Fruit fly (Drosophila melanogaster) whole organism, embryonic: ENCODE measurements around the gene CG4133.
A peak's percentile ranks its signal among the peaks of the same experiment; 100 is the strongest.

ENCODE experiments used
- CG11398 ChIP-seq: fragments of 200-800 bp; sonication (Bioruptor generic); optimal IDR thresholded peaks from 2 replicates; lab custom pipeline; 2016; ENCODE audit warnings: missing biosample characterization, missing genetic modification characterization
- CG12155 ChIP-seq: fragments of 200-800 bp; sonication (Bioruptor generic); optimal IDR thresholded peaks from 3 replicates; lab custom pipeline; 2016; ENCODE audit warnings: missing biosample characterization, missing genetic modification characterization
- CG14667 ChIP-seq: fragments of 200-800 bp; sonication (Bioruptor generic); IDR thresholded peaks from 2 replicates; pipeline ENCODE4 v1.3.6; 2022; ENCODE audit warnings: missing biosample characterization, missing genetic modification characterization
- CG17612 ChIP-seq: fragments of 200-800 bp; sonication (Bioruptor generic); IDR thresholded peaks from 2 replicates; pipeline ENCODE4 v1.3.6; 2022; ENCODE audit warnings: missing biosample characterization, missing genetic modification characterization
- CG18476 ChIP-seq: fragments of 200-800 bp; sonication (Bioruptor generic); optimal IDR thresholded peaks from 2 replicates; lab custom pipeline; 2016; ENCODE audit warnings: missing biosample characterization, mild to moderate bottlenecking, missing genetic modification characterization
- CG2199 ChIP-seq: fragments of 200-800 bp; sonication (Bioruptor generic); IDR thresholded peaks from 3 replicates; pipeline ENCODE4 v1.3.6; 2022; ENCODE audit warnings: missing biosample characterization, missing genetic modification characterization
- CG3065 ChIP-seq: fragments of 200-800 bp; sonication (Bioruptor generic); optimal IDR thresholded peaks from 2 replicates; lab custom pipeline; 2016; ENCODE audit warnings: missing biosample characterization, missing genetic modification characterization
- CG31365 ChIP-seq: fragments of 200-800 bp; sonication (Bioruptor generic); optimal IDR thresholded peaks from 2 replicates; lab custom pipeline; 2018; ENCODE audit warnings: missing biosample characterization, mild to moderate bottlenecking, missing genetic modification characterization
- CG33213 ChIP-seq: fragments of 200-800 bp; sonication (Bioruptor generic); optimal IDR thresholded peaks from 3 replicates; lab custom pipeline; 2016; ENCODE audit warnings: missing biosample characterization, missing genetic modification characterization
- CG3995 ChIP-seq: fragments of 200-800 bp; sonication (Bioruptor generic); optimal IDR thresholded peaks from 3 replicates; lab custom pipeline; 2016; ENCODE audit warnings: missing biosample characterization, missing genetic modification characterization
- CG42726 ChIP-seq: fragments of 200-800 bp; sonication (Bioruptor generic); IDR thresholded peaks from 2 replicates; pipeline ENCODE4 v1.3.6; 2022; ENCODE audit warnings: missing biosample characterization, missing genetic modification characterization; ENCODE audit not compliant: partially characterized antibody
- CG4820 ChIP-seq: fragments of 200-800 bp; sonication (Bioruptor generic); optimal IDR thresholded peaks from 3 replicates; lab custom pipeline; 2016; ENCODE audit warnings: missing biosample characterization, missing genetic modification characterization
- CG5245 ChIP-seq: fragments of 200-800 bp; sonication (Bioruptor generic); optimal IDR thresholded peaks from 3 replicates; lab custom pipeline; 2016; ENCODE audit warnings: missing biosample characterization, missing genetic modification characterization
- CG8359 ChIP-seq: fragments of 200-800 bp; sonication (Bioruptor generic); optimal IDR thresholded peaks from 2 replicates; lab custom pipeline; 2017; ENCODE audit warnings: missing biosample characterization, mild to moderate bottlenecking, missing genetic modification characterization, borderline replicate concordance
- CG9609 ChIP-seq: fragments of 200-800 bp; sonication (Bioruptor generic); optimal IDR thresholded peaks from 3 replicates; lab custom pipeline; 2016; ENCODE audit warnings: missing biosample characterization, missing genetic modification characterization
- CG9876 ChIP-seq: fragments of 200-800 bp; sonication (Bioruptor generic); optimal IDR thresholded peaks from 2 replicates; lab custom pipeline; 2016; ENCODE audit warnings: missing biosample characterization, missing genetic modification characterization
- CTCF ChIP-seq: fragments of 200-800 bp; sonication (Bioruptor generic); optimal IDR thresholded peaks from 2 replicates; lab custom pipeline; 2017; ENCODE audit warnings: missing biosample characterization, mild to moderate bottlenecking, missing genetic modification characterization, moderate library complexity
- Dad ChIP-seq: fragments of 200-800 bp; sonication (Bioruptor generic); optimal IDR thresholded peaks from 3 replicates; lab custom pipeline; 2016; ENCODE audit warnings: missing biosample characterization, missing genetic modification characterization
- Dip2 ChIP-seq: fragments of 200-800 bp; sonication (Bioruptor generic); IDR thresholded peaks from 2 replicates; pipeline ENCODE4 v1.3.6; 2022; ENCODE audit warnings: missing biosample characterization, missing genetic modification characterization
- HLHmδ ChIP-seq: fragments of 200-800 bp; sonication (Bioruptor generic); optimal IDR thresholded peaks from 2 replicates; lab custom pipeline; 2018; ENCODE audit warnings: missing biosample characterization, mild to moderate bottlenecking, missing genetic modification characterization, moderate library complexity
- HmgZ ChIP-seq: fragments of 200-800 bp; sonication (Bioruptor generic); optimal IDR thresholded peaks from 2 replicates; lab custom pipeline; 2018; ENCODE audit warnings: missing biosample characterization, mild to moderate bottlenecking, missing genetic modification characterization
- Med ChIP-seq: fragments of 200-800 bp; sonication (Bioruptor generic); peaks from one replicate; lab custom pipeline; 2016; ENCODE audit warnings: missing biosample characterization, missing genetic modification characterization, mild to moderate bottlenecking, inconsistent platforms, moderate library complexity
- Pdp1 ChIP-seq, 2 experiments: fragments of 200-800 bp; sonication (Bioruptor generic); optimal IDR thresholded peaks; 3 replicates each; lab custom pipeline; 2016; ENCODE audit warnings: missing biosample characterization in 2 of 2, missing genetic modification characterization in 2 of 2, mild to moderate bottlenecking in 1 of 2, moderate library complexity in 1 of 2
- Poxn ChIP-seq: fragments of 200-800 bp; sonication (Bioruptor generic); IDR thresholded peaks from 2 replicates; pipeline ENCODE4 v1.3.6; 2022; ENCODE audit warnings: missing biosample characterization, missing genetic modification characterization
- Rfx ChIP-seq: fragments of 200-800 bp; sonication (Bioruptor generic); IDR thresholded peaks from 2 replicates; pipeline ENCODE4 v1.3.6; 2022; ENCODE audit warnings: missing biosample characterization, missing genetic modification characterization
- amos ChIP-seq: fragments of 200-800 bp; sonication (Bioruptor generic); IDR thresholded peaks from 2 replicates; pipeline ENCODE4 v1.3.6; 2022; ENCODE audit warnings: missing biosample characterization, missing genetic modification characterization; ENCODE audit not compliant: partially characterized antibody
- ase ChIP-seq: fragments of 200-800 bp; sonication (Bioruptor generic); IDR thresholded peaks from 3 replicates; pipeline ENCODE4 v1.3.6; 2022; ENCODE audit warnings: missing biosample characterization, missing genetic modification characterization
- bab2 ChIP-seq: fragments of 200-800 bp; sonication (Bioruptor generic); optimal IDR thresholded peaks from 2 replicates; lab custom pipeline; 2016; ENCODE audit warnings: missing biosample characterization, missing genetic modification characterization
- caup ChIP-seq: fragments of 200-800 bp; sonication (Bioruptor generic); optimal IDR thresholded peaks from 3 replicates; lab custom pipeline; 2017; ENCODE audit warnings: missing biosample characterization, mild to moderate bottlenecking, missing genetic modification characterization, moderate library complexity; ENCODE audit not compliant: severe bottlenecking
- chm ChIP-seq: fragments of 200-800 bp; sonication (Bioruptor generic); IDR thresholded peaks from 2 replicates; pipeline ENCODE4 v1.3.6; 2022; ENCODE audit warnings: missing biosample characterization, missing genetic modification characterization
- dmrt11E ChIP-seq: fragments of 200-800 bp; sonication (Bioruptor generic); optimal IDR thresholded peaks from 3 replicates; lab custom pipeline; 2018; ENCODE audit warnings: missing biosample characterization, mild to moderate bottlenecking, missing genetic modification characterization, moderate library complexity
- eyg ChIP-seq: fragments of 200-800 bp; sonication (Bioruptor generic); optimal IDR thresholded peaks from 3 replicates; lab custom pipeline; 2016; ENCODE audit warnings: missing biosample characterization, missing genetic modification characterization
- fru ChIP-seq: fragments of >200 bp; optimal IDR thresholded peaks from 2 replicates; lab custom pipeline; 2017
- gfzf ChIP-seq: fragments of 200-800 bp; sonication (Bioruptor generic); optimal IDR thresholded peaks from 2 replicates; lab custom pipeline; 2016; ENCODE audit warnings: missing biosample characterization, mild to moderate bottlenecking, missing genetic modification characterization, moderate library complexity
- jigr1 ChIP-seq: fragments of 200-800 bp; sonication (Bioruptor generic); IDR thresholded peaks from 3 replicates; pipeline ENCODE4 v1.3.6; 2022; ENCODE audit warnings: missing biosample characterization, missing genetic modification characterization
- lmd ChIP-seq: fragments of 200-800 bp; sonication (Bioruptor generic); IDR thresholded peaks from 2 replicates; pipeline ENCODE4 v1.3.6; 2022; ENCODE audit warnings: missing biosample characterization, missing genetic modification characterization
- lov ChIP-seq, 2 experiments: fragments of 200-800 bp in 1 of 2; fragments of >200 bp in 1 of 2; sonication (Bioruptor generic) in 1 of 2; IDR thresholded peaks in 1 of 2; optimal IDR thresholded peaks in 1 of 2; 2 replicates in 1 of 2; 3 replicates in 1 of 2; pipeline versions ENCODE4 v1.3.6 to Lab custom; 2017 to 2022; ENCODE audit warnings: missing biosample characterization in 1 of 2, missing genetic modification characterization in 1 of 2
- nerfin-1 ChIP-seq: fragments of 200-800 bp; sonication (Bioruptor generic); optimal IDR thresholded peaks from 3 replicates; lab custom pipeline; 2019; ENCODE audit warnings: missing biosample characterization, mild to moderate bottlenecking, missing genetic modification characterization, moderate library complexity
- pan ChIP-seq, 4 experiments: fragments of >200 bp in 3 of 4; fragments of 200-800 bp in 1 of 4; sonication (Bioruptor generic) in 1 of 4; optimal IDR thresholded peaks in 3 of 4; IDR thresholded peaks in 1 of 4; 2 replicates each; pipeline versions ENCODE4 v1.3.6 to Lab custom; 2017 to 2022; ENCODE audit warnings: missing biosample characterization in 2 of 4, missing genetic modification characterization in 2 of 4, mixed read lengths in 1 of 4
- pho ChIP-seq: fragments of 200-800 bp; sonication (Bioruptor generic); optimal IDR thresholded peaks from 2 replicates; lab custom pipeline; 2016; ENCODE audit warnings: missing biosample characterization, missing genetic modification characterization
- prd ChIP-seq, 3 experiments: fragments of >200 bp in 2 of 3; fragments of 200-800 bp in 1 of 3; sonication (Bioruptor generic) in 1 of 3; optimal IDR thresholded peaks in 2 of 3; IDR thresholded peaks in 1 of 3; 2 replicates in 2 of 3; 3 replicates in 1 of 3; pipeline versions ENCODE4 v1.3.6 to Lab custom; 2017 to 2022; ENCODE audit warnings: missing biosample characterization in 1 of 3, missing genetic modification characterization in 1 of 3
- pum ChIP-seq: fragments of 200-800 bp; sonication (Bioruptor generic); optimal IDR thresholded peaks from 2 replicates; lab custom pipeline; 2016; ENCODE audit warnings: missing biosample characterization, missing genetic modification characterization
- sens-2 ChIP-seq: fragments of 200-800 bp; sonication (Bioruptor generic); IDR thresholded peaks from 2 replicates; pipeline ENCODE4 v1.3.6; 2022; ENCODE audit warnings: missing biosample characterization, missing genetic modification characterization
- stwl ChIP-seq: fragments of 200-800 bp; sonication (Bioruptor generic); optimal IDR thresholded peaks from 3 replicates; lab custom pipeline; 2018; ENCODE audit warnings: missing biosample characterization, mild to moderate bottlenecking, missing genetic modification characterization, moderate library complexity
- tup ChIP-seq: fragments of 200-800 bp; sonication (Bioruptor generic); optimal IDR thresholded peaks from 2 replicates; lab custom pipeline; 2016; ENCODE audit warnings: missing biosample characterization, mild to moderate bottlenecking, missing genetic modification characterization, moderate library complexity
- vvl ChIP-seq: fragments of 200-800 bp; sonication (Bioruptor generic); IDR thresholded peaks from 2 replicates; pipeline ENCODE4 v1.3.6; 2022; ENCODE audit warnings: missing biosample characterization, missing genetic modification characterization
- wor ChIP-seq: fragments of 200-800 bp; sonication (Bioruptor generic); IDR thresholded peaks from 2 replicates; pipeline ENCODE4 v1.3.6; 2022; ENCODE audit warnings: missing biosample characterization, missing genetic modification characterization
- yki ChIP-seq: fragments of >200 bp; optimal IDR thresholded peaks from 3 replicates; lab custom pipeline; 2018
- zen ChIP-seq: fragments of 200-800 bp; sonication (Bioruptor generic); optimal IDR thresholded peaks from 3 replicates; lab custom pipeline; 2018; ENCODE audit warnings: missing biosample characterization, mild to moderate bottlenecking, missing genetic modification characterization, moderate library complexity
- zf30C ChIP-seq: fragments of 200-800 bp; sonication (Bioruptor generic); optimal IDR thresholded peaks from 3 replicates; lab custom pipeline; 2018; ENCODE audit warnings: missing biosample characterization, mild to moderate bottlenecking, missing genetic modification characterization

Gene CG4133

dm6 chr2L:485825-486240 is 30.5 kb downstream of the CG4133 start (continued):
- TF ChIP-seq Rfx (GFP tag; lab: Robert Waterston, UW) (peak; percentile 77), stwl (tag; lab: Kevin White, UChicago) (no peak), CG18476 (GFP tag; lab: Kevin White, UChicago) (peak; percentile 85), yki (lab: Kevin White, UChicago) (no peak), zen (tag; lab: Kevin White, UChicago) (peak; percentile 40), CG9876 (GFP tag; lab: Kevin White, UChicago) (peak; percentile 90), lov (optimal IDR thresholded peaks at IDR 0.05; lab: Kevin White, UChicago) (no peak), lov (GFP tag; IDR thresholded peaks at IDR 0.05; lab: Robert Waterston, UW) (peak; percentile 87), Pdp1 (GFP tag; optimal IDR thresholded peaks at IDR 0.05; lab: Kevin White, UChicago) (peak; percentile 60 to 76), CG3065 (GFP tag; lab: Kevin White, UChicago) (peak; percentile 86), CG33213 (GFP tag; lab: Kevin White, UChicago) (peak; percentile 96), CG8359 (GFP tag; lab: Kevin White, UChicago) (peak; percentile 84), pan (optimal IDR thresholded peaks at IDR 0.05; lab: Kevin White, UChicago) (no peak), pan (GFP tag; optimal IDR thresholded peaks at IDR 0.05 in 1 of 2, IDR thresholded peaks at IDR 0.05 in 1 of 2) (peak in 1 of 2 experiments; percentile 81), CTCF (peak; percentile 53), CG5245 (GFP tag; lab: Kevin White, UChicago) (peak; percentile 80), dmrt11E (tag; lab: Kevin White, UChicago) (peak; percentile 70), CG3995 (GFP tag; lab: Kevin White, UChicago) (peak; percentile 62), CG4820 (peak; percentile 71), Poxn (GFP tag; lab: Robert Waterston, UW) (no peak), fru (no peak), gfzf (GFP tag; lab: Kevin White, UChicago) (peak; percentile 19), bab2 (GFP tag; lab: Kevin White, UChicago) (peak; percentile 96), CG2199 (GFP tag; lab: Robert Waterston, UW) (no peak), CG12155 (GFP tag; lab: Kevin White, UChicago) (peak; percentile 62), nerfin-1 (peak; percentile 78), pum (GFP tag; lab: Kevin White, UChicago) (peak; percentile 74), ase (GFP tag; lab: Robert Waterston, UW) (peak; percentile 60; the same call in 2 of the 3 replicates), lmd (GFP tag; lab: Robert Waterston, UW) (peak; percentile 45), prd (optimal IDR thresholded peaks at IDR 0.05; lab: Kevin White, UChicago) (no peak), prd (GFP tag; IDR thresholded peaks at IDR 0.05; lab: Robert Waterston, UW) (peak; percentile 64; the same call in 2 of the 3 replicates), chm (GFP tag; lab: Robert Waterston, UW) (peak; percentile 94), caup (GFP tag; lab: Kevin White, UChicago) (peak; percentile 94), CG11398 (peak; percentile 96), CG42726 (GFP tag; lab: Robert Waterston, UW) (no peak), CG31365 (tag; lab: Kevin White, UChicago) (peak; percentile 82), tup (GFP tag; lab: Kevin White, UChicago) (peak; percentile 93), pho (GFP tag; lab: Kevin White, UChicago) (peak; percentile 80), eyg (GFP tag; lab: Kevin White, UChicago) (peak; percentile 91), amos (GFP tag; lab: Robert Waterston, UW) (no peak), HmgZ (tag; lab: Kevin White, UChicago) (peak; percentile 95), CG9609 (GFP tag; lab: Kevin White, UChicago) (peak; percentile 86), vvl (GFP tag; lab: Robert Waterston, UW) (peak; percentile 82), jigr1 (GFP tag; lab: Robert Waterston, UW) (no peak), zf30C (GFP tag; lab: Kevin White, UChicago) (peak; percentile 51), HLHmδ (GFP tag; lab: Kevin White, UChicago) (peak; percentile 98), wor (GFP tag; lab: Robert Waterston, UW) (peak; percentile 40; the same call in 1 of the 2 replicates), Dip2 (GFP tag; lab: Robert Waterston, UW) (no peak), Dad (GFP tag; lab: Kevin White, UChicago) (peak; percentile 84), CG14667 (GFP tag; lab: Robert Waterston, UW) (peak; percentile 32; the same call in 1 of the 2 replicates), Med (GFP tag; lab: Kevin White, UChicago) (peak; percentile 98), sens-2 (peak; percentile 55), CG17612 (GFP tag; lab: Robert Waterston, UW) (peak; percentile 62; the same call in 1 of the 2 replicates)
